Worm (Caenorhabditis elegans) whole organism, L4 larva: ENCODE results near the gene mes-4.
A peak's percentile ranks its signal among the peaks of the same experiment; 100 is the strongest.

ENCODE experiments used
- D1046.2 ChIP-seq: fragments of 200-800 bp; sonication (Bioruptor generic); IDR thresholded peaks from 2 replicates; pipeline ENCODE4 v1.3.6; 2022; ENCODE audit warnings: missing genetic modification characterization, missing compliant biosample characterization
- F26F4.8 ChIP-seq: fragments of 200-800 bp; sonication (Bioruptor generic); conservative IDR thresholded peaks from 2 replicates; pipeline ENCODE4 v1.3.6; 2022; ENCODE audit warnings: missing genetic modification characterization, missing compliant biosample characterization
- F37D6.2 ChIP-seq: sonication (generic microtip); optimal IDR thresholded peaks from 2 replicates; lab custom pipeline; 2016; ENCODE audit warnings: mild to moderate bottlenecking, missing genetic modification characterization, missing compliant biosample characterization
- T20F7.1 ChIP-seq: fragments of 200-800 bp; sonication (Bioruptor generic); optimal IDR thresholded peaks from 2 replicates; lab custom pipeline; 2018; ENCODE audit warnings: mild to moderate bottlenecking, missing genetic modification characterization, missing compliant biosample characterization
- T26A8.4 ChIP-seq: fragments of 200-800 bp; sonication (Bioruptor generic); IDR thresholded peaks from 2 replicates; pipeline ENCODE4 v1.3.6; 2022; ENCODE audit warnings: missing genetic modification characterization, missing compliant biosample characterization
- Y5F2A.4 ChIP-seq: fragments of 200-800 bp; sonication (Bioruptor generic); optimal IDR thresholded peaks from 2 replicates; lab custom pipeline; 2018; ENCODE audit warnings: mild to moderate bottlenecking, missing genetic modification characterization, missing compliant biosample characterization
- Y75B8A.6 ChIP-seq: fragments of 200-800 bp; sonication (Bioruptor generic); IDR thresholded peaks from 2 replicates; pipeline ENCODE4 v1.3.6; 2022; ENCODE audit warnings: missing genetic modification reagents, missing genetic modification characterization, missing compliant biosample characterization
- ZK337.2 ChIP-seq: fragments of 200-800 bp; sonication (Bioruptor generic); IDR thresholded peaks from 2 replicates; pipeline ENCODE4 v1.3.6; 2022; ENCODE audit warnings: missing genetic modification reagents, missing genetic modification characterization, missing compliant biosample characterization
- ZK546.5 ChIP-seq, 2 experiments: sonication (generic microtip); optimal IDR thresholded peaks; 2 replicates each; lab custom pipeline; 2017; ENCODE audit warnings: missing biosample characterization in 2 of 2, missing genetic modification characterization in 2 of 2
- arid-1 ChIP-seq: fragments of 200-800 bp; sonication (Bioruptor generic); conservative IDR thresholded peaks from 2 replicates; pipeline ENCODE4 v1.3.6; 2022; ENCODE audit warnings: missing genetic modification reagents, missing genetic modification characterization, missing compliant biosample characterization
- attf-4 ChIP-seq: sonication (generic microtip); optimal IDR thresholded peaks from 3 replicates; lab custom pipeline; 2017; ENCODE audit warnings: missing biosample characterization, missing genetic modification characterization
- ceh-82 ChIP-seq: sonication (generic microtip); optimal IDR thresholded peaks from 2 replicates; lab custom pipeline; 2017; ENCODE audit warnings: missing biosample characterization, missing genetic modification characterization
- cey-2 ChIP-seq: sonication (generic microtip); optimal IDR thresholded peaks from 3 replicates; lab custom pipeline; 2017; ENCODE audit warnings: missing genetic modification characterization, mild to moderate bottlenecking, missing compliant biosample characterization, antibody characterized with exemption, borderline replicate concordance; ENCODE audit not compliant: insufficient read depth
- daf-16 ChIP-seq, 3 experiments: sonication (generic microtip); optimal IDR thresholded peaks; 2 replicates each; lab custom pipeline; 2016 to 2017; ENCODE audit warnings: missing genetic modification characterization in 3 of 3, missing genetic modification reagents in 3 of 3, mild to moderate bottlenecking in 2 of 3, missing compliant biosample characterization in 2 of 3, missing biosample characterization in 1 of 3, moderate library complexity in 1 of 3
- daf-19 ChIP-seq: fragments of 200-800 bp; sonication (Bioruptor generic); conservative IDR thresholded peaks from 2 replicates; pipeline ENCODE4 v1.3.6; 2022; ENCODE audit warnings: missing genetic modification characterization, missing compliant biosample characterization
- dmd-6 ChIP-seq: fragments of 200-800 bp; sonication (Bioruptor generic); IDR thresholded peaks from 2 replicates; pipeline ENCODE4 v1.3.6; 2022; ENCODE audit warnings: missing genetic modification reagents, missing genetic modification characterization, missing compliant biosample characterization
- dmd-8 ChIP-seq: fragments of 200-800 bp; sonication (Bioruptor generic); IDR thresholded peaks from 2 replicates; pipeline ENCODE4 v1.3.6; 2022; ENCODE audit warnings: missing genetic modification characterization, missing compliant biosample characterization
- dve-1 ChIP-seq: sonication (generic microtip); optimal IDR thresholded peaks from 2 replicates; lab custom pipeline; 2017; ENCODE audit warnings: antibody characterized with exemption, mild to moderate bottlenecking, missing genetic modification characterization, missing compliant biosample characterization; ENCODE audit not compliant: insufficient read depth
- egl-43 ChIP-seq: fragments of 200-800 bp; sonication (Bioruptor generic); IDR thresholded peaks from 2 replicates; pipeline ENCODE4 v1.3.6; 2022; ENCODE audit warnings: missing genetic modification reagents, missing genetic modification characterization, missing compliant biosample characterization
- fkh-10 ChIP-seq: fragments of 150-350 bp; optimal IDR thresholded peaks from 2 replicates; lab custom pipeline; 2014; ENCODE audit warnings: missing biosample characterization, missing genetic modification reagents, missing genetic modification characterization
- gei-8 ChIP-seq: fragments of 200-800 bp; sonication (Bioruptor generic); optimal IDR thresholded peaks from 2 replicates; lab custom pipeline; 2018; ENCODE audit warnings: mild to moderate bottlenecking, missing genetic modification characterization, missing compliant biosample characterization
- hif-1 ChIP-seq, 2 experiments: sonication (generic microtip); optimal IDR thresholded peaks; 2 replicates each; lab custom pipeline; 2016 to 2017; ENCODE audit warnings: missing compliant biosample characterization in 2 of 2, missing genetic modification characterization in 2 of 2, missing genetic modification reagents in 2 of 2, missing genotype in 2 of 2, mild to moderate bottlenecking in 1 of 2
- hlh-11 ChIP-seq: fragments of 200-800 bp; sonication (Bioruptor generic); optimal IDR thresholded peaks from 2 replicates; lab custom pipeline; 2018; ENCODE audit warnings: mild to moderate bottlenecking, missing genetic modification characterization, missing compliant biosample characterization
- lin-29 ChIP-seq: fragments of 200-800 bp; sonication (Bioruptor generic); IDR thresholded peaks from 2 replicates; pipeline ENCODE4 v1.3.6; 2022; ENCODE audit warnings: missing genetic modification reagents, missing genetic modification characterization, missing compliant biosample characterization
- lin-38 ChIP-seq: fragments of 200-800 bp; sonication (Bioruptor generic); IDR thresholded peaks from 2 replicates; pipeline ENCODE4 v1.3.6; 2022; ENCODE audit warnings: missing genetic modification reagents, missing genetic modification characterization, missing compliant biosample characterization
- lir-3 ChIP-seq: sonication (generic microtip); optimal IDR thresholded peaks from 2 replicates; lab custom pipeline; 2016; ENCODE audit warnings: mild to moderate bottlenecking, missing genetic modification characterization, missing compliant biosample characterization
- madf-9 ChIP-seq: fragments of 200-800 bp; sonication (Bioruptor generic); conservative IDR thresholded peaks from 2 replicates; pipeline ENCODE4 v1.3.6; 2022; ENCODE audit warnings: missing genetic modification reagents, missing genetic modification characterization, missing compliant biosample characterization
- mdl-1 ChIP-seq, 2 experiments: fragments of 150-350 bp in 1 of 2; sonication (generic microtip) in 1 of 2; optimal IDR thresholded peaks; 2 replicates each; lab custom pipeline; 2014 to 2017; ENCODE audit warnings: missing biosample characterization in 2 of 2, missing genetic modification characterization in 2 of 2
- mxl-3 ChIP-seq: fragments of 200-800 bp; sonication (Bioruptor generic); optimal IDR thresholded peaks from 2 replicates; lab custom pipeline; 2018; ENCODE audit warnings: mild to moderate bottlenecking, missing genetic modification characterization, missing compliant biosample characterization
- nhr-102 ChIP-seq: sonication (generic microtip); optimal IDR thresholded peaks from 2 replicates; lab custom pipeline; 2016; ENCODE audit warnings: mild to moderate bottlenecking, missing genetic modification characterization, moderate library complexity, missing compliant biosample characterization
- nhr-11 ChIP-seq: fragments of 150-350 bp; optimal IDR thresholded peaks from 2 replicates; lab custom pipeline; 2014; ENCODE audit warnings: missing biosample characterization, missing genetic modification characterization
- nhr-111 ChIP-seq: fragments of 200-800 bp; sonication (Bioruptor generic); optimal IDR thresholded peaks from 2 replicates; lab custom pipeline; 2018; ENCODE audit warnings: mild to moderate bottlenecking, missing genetic modification characterization, missing compliant biosample characterization
- nhr-237 ChIP-seq: sonication (generic microtip); optimal IDR thresholded peaks from 2 replicates; lab custom pipeline; 2017; ENCODE audit warnings: missing biosample characterization, missing genetic modification characterization
- nhr-25 ChIP-seq: sonication (generic microtip); optimal IDR thresholded peaks from 2 replicates; lab custom pipeline; 2017; ENCODE audit warnings: missing genetic modification characterization, mild to moderate bottlenecking, missing compliant biosample characterization, antibody characterized with exemption, moderate library complexity, borderline replicate concordance; ENCODE audit not compliant: insufficient read depth
- nhr-48 ChIP-seq: sonication (generic microtip); optimal IDR thresholded peaks from 2 replicates; lab custom pipeline; 2016; ENCODE audit warnings: mild to moderate bottlenecking, missing genetic modification characterization, missing compliant biosample characterization
- nhr-76 ChIP-seq: fragments of 150-350 bp; optimal IDR thresholded peaks from 2 replicates; lab custom pipeline; 2014; ENCODE audit warnings: missing biosample characterization, missing genetic modification characterization
- rbr-2 ChIP-seq: sonication (generic microtip); optimal IDR thresholded peaks from 2 replicates; lab custom pipeline; 2016; ENCODE audit warnings: missing genotype, missing genetic modification characterization, missing compliant biosample characterization
- skn-1 ChIP-seq: fragments of 150-350 bp; optimal IDR thresholded peaks from 2 replicates; lab custom pipeline; 2014; ENCODE audit warnings: missing biosample characterization, missing genetic modification characterization
- snpc-1.2 ChIP-seq: fragments of 200-800 bp; sonication (Bioruptor generic); IDR thresholded peaks from 2 replicates; pipeline ENCODE4 v1.3.6; 2022; ENCODE audit warnings: missing genetic modification reagents, missing genetic modification characterization, missing compliant biosample characterization
- unc-62 ChIP-seq, 3 experiments: fragments of 150-350 bp in 1 of 3; sonication (generic microtip); optimal IDR thresholded peaks in 2 of 3; peaks in 1 of 3; 1 replicate in 1 of 3; 2 replicates in 2 of 3; lab custom pipeline; 2014 to 2017; ENCODE audit warnings: missing biosample characterization in 3 of 3, missing genetic modification characterization in 3 of 3, missing genetic modification reagents in 3 of 3, missing genotype in 1 of 3
- ztf-7 ChIP-seq: fragments of 150-350 bp; optimal IDR thresholded peaks from 2 replicates; lab custom pipeline; 2014; ENCODE audit warnings: missing biosample characterization, missing genetic modification characterization

mes-4 gene

DNA sequence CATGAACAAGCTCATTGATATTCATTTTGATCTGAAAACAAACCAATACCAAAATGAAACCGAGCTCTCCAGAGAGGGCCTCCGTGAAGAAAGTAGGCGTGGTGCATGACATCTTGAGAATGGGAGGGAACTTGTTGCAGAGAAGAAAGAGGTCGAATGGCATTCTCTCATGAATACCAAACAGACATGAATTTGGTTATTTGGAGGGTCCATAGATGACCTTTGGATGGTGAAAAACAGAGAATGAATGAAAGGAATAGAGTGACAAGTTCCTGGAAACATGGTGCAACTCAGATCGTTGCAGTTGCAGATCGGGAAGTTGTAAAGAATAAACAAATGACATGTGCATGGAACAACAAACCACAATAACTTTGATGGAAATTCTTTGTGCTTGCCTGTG, 39.0 kb upstream of the mes-4 start, which contains the start of gene T10G3.8:
TSS of gene T10G3.8 (minus strand) at position 101 of the 400 bp plus-strand sequence.
- TF ChIP-seq dve-1 (no peak), nhr-48 (tag; lab: Kevin White, UChicago) (no peak), hif-1 (tag; optimal IDR thresholded peaks at IDR 0.05; lab: Kevin White, UChicago) (no peak), ztf-7 (tag; lab: Kevin White, UChicago) (no peak), attf-4 (tag; lab: Kevin White, UChicago) (no peak), madf-9 (GFP tag; lab: Robert Waterston, UW) (no peak), cey-2 (tag; lab: Kevin White, UChicago) (no peak), Y75B8A.6 (GFP tag; lab: Robert Waterston, UW) (no peak)

DNA sequence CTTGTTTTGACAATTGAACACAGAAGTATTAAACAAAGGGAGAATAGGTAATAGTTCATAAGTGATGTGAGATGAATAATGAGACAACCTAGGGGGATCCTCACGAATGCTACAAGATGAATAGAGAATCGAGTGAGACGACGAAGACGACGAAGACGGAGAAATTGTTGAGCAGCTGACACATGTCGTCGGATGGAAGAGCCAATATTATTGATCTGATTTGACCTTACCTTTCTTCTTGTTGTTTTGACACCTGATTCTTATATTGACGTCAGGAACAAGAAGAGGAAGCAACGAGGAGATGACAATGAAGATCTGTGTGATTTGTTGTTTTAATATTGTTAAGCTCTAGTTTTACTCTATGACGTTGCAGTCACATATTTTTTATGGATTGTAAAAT, 36.1 kb upstream of the mes-4 start, which contains the start of gene T10G3.1:
TSS of gene T10G3.1 (minus strand) at position 213 of the 400 bp plus-strand sequence.
- TF ChIP-seq nhr-11 (tag; lab: Kevin White, UChicago), result peak; percentile 49
- no peak for TF ChIP-seq rbr-2
- no peak for TF ChIP-seq D1046.2 (GFP tag; lab: Robert Waterston, UW)
- TF ChIP-seq T26A8.4 (GFP tag; lab: Robert Waterston, UW), result no peak
- TF ChIP-seq nhr-102 (tag; lab: Kevin White, UChicago), result no peak
- no peak for TF ChIP-seq snpc-1.2 (GFP tag; lab: Robert Waterston, UW)
- TF ChIP-seq skn-1 (tag; lab: Kevin White, UChicago), result no peak
- no peak for TF ChIP-seq lir-3 (tag; lab: Kevin White, UChicago)
- no peak for TF ChIP-seq unc-62 (GFP tag; optimal IDR thresholded peaks at IDR 0.05 in 1 of 2; lab: Kevin White, UChicago)
- TF ChIP-seq unc-62 (tag; optimal IDR thresholded peaks at IDR 0.05; lab: Kevin White, UChicago), result no peak
- TF ChIP-seq hlh-11 (tag; lab: Kevin White, UChicago), result no peak
- TF ChIP-seq nhr-25 (tag; lab: Kevin White, UChicago), result no peak
- TF ChIP-seq gei-8 (GFP tag; lab: Kevin White, UChicago), result no peak
- no peak for TF ChIP-seq F37D6.2 (tag; lab: Kevin White, UChicago)
- no peak for TF ChIP-seq ceh-82 (tag; lab: Kevin White, UChicago)
- TF ChIP-seq ZK337.2 (GFP tag; lab: Robert Waterston, UW), result no peak
- no peak for TF ChIP-seq daf-19 (GFP tag; lab: Robert Waterston, UW)
- peak in 1 of 2 experiments; percentile 94 for TF ChIP-seq daf-16 (GFP tag; optimal IDR thresholded peaks at IDR 0.05; lab: Kevin White, UChicago)
- TF ChIP-seq daf-16 (tag; optimal IDR thresholded peaks at IDR 0.05; lab: Kevin White, UChicago), result no peak
- no peak for TF ChIP-seq fkh-10

DNA sequence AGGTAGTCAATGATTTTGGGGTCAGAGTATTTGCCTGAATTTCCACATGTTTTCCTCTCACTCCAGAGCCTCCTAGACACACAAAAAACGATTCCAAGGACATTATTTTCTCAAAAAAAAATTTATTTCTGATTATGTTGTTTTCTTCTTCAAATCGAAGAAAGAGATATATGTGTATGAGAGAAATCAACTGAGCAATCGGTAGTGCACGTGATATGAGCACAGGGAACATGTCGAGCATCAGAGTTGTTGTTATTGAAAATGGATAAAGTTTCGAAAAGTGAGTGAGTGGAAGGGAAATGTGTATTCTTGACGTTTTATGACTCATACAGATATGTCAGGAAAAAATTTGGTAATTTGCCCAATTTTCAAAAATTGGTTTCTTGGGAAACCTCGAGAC, 34.7 kb upstream of the mes-4 start:
- peak; percentile 14 for TF ChIP-seq nhr-11 (tag; lab: Kevin White, UChicago)
- peak in 1 of 2 experiments; percentile 59 for TF ChIP-seq daf-16 (GFP tag; optimal IDR thresholded peaks at IDR 0.05; lab: Kevin White, UChicago)
- TF ChIP-seq daf-16 (tag; optimal IDR thresholded peaks at IDR 0.05; lab: Kevin White, UChicago), result no peak
- no peak for TF ChIP-seq dmd-6 (GFP tag; lab: Robert Waterston, UW)

DNA sequence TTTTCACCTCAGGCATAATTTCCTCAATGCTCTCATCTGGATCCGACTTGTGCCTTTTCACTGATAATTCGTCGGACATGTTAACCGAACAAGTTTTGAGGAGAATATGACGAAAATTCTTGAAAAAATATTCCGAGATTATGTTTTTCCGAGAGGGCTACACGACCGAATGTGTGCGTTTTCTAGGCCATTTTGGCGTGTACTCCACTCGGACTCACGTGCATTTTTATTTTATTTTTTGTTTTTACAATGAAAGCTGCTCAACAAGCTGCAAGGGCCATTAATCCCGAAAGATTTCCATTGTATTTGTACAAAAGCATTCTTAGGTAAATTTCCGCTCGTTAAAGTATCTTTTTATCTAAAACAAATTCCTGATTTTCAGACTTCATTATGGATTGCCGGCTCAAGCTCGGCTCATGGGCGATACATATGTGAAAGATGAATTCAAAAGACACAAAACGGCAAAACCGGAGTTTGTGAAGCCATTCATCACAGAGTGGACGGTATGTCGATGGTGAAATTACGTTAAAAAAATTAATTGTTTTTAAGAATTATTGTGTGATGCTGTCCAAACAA, 30.9 kb upstream of the mes-4 start, which contains the start of the genes F25H9.6 and F25H9.7:
TSS of gene F25H9.6 (minus strand) at position 172 of the 576 bp plus-strand sequence.
TSS of gene F25H9.7 (plus strand) at position 187 of the 576 bp plus-strand sequence.
- peak; percentile 60; the same call in 1 of the 2 replicates for TF ChIP-seq arid-1
- TF ChIP-seq lin-38 (GFP tag; lab: Robert Waterston, UW), result peak; percentile 79
- peak; percentile 93 for TF ChIP-seq dmd-6 (GFP tag; lab: Robert Waterston, UW)
- TF ChIP-seq cey-2 (tag; lab: Kevin White, UChicago), result no peak
- no peak for TF ChIP-seq egl-43 (GFP tag; lab: Robert Waterston, UW)
- peak; percentile 81 for TF ChIP-seq dve-1
- TF ChIP-seq nhr-102 (tag; lab: Kevin White, UChicago), result peak; percentile 48
- TF ChIP-seq mdl-1 (tag; optimal IDR thresholded peaks at IDR 0.05; lab: Kevin White, UChicago), result peak; percentile 72 to 91
- TF ChIP-seq F37D6.2 (tag; lab: Kevin White, UChicago), result peak; percentile 70
- TF ChIP-seq ztf-7 (tag; lab: Kevin White, UChicago), result peak; percentile 65
- TF ChIP-seq nhr-111, result peak; percentile 45
- TF ChIP-seq T20F7.1 (GFP tag; lab: Kevin White, UChicago), result peak; percentile 78
- TF ChIP-seq nhr-11 (tag; lab: Kevin White, UChicago), result peak; percentile 54
- no peak for TF ChIP-seq nhr-237 (tag; lab: Kevin White, UChicago)
- no peak for TF ChIP-seq F26F4.8
- peak; percentile 71 for TF ChIP-seq mxl-3 (GFP tag; lab: Kevin White, UChicago)
- no peak for TF ChIP-seq Y5F2A.4 (GFP tag; lab: Kevin White, UChicago)
- TF ChIP-seq ZK546.5 (tag; optimal IDR thresholded peaks at IDR 0.05; lab: Kevin White, UChicago), result no peak
- no peak for TF ChIP-seq nhr-76 (tag; lab: Kevin White, UChicago)
- no peak for TF ChIP-seq lin-29 (GFP tag; lab: Robert Waterston, UW)
- no peak for TF ChIP-seq ceh-82 (tag; lab: Kevin White, UChicago)
- 0 out of 2 replicates have a peak, but pooled peaks have one; percentile 12 for TF ChIP-seq dmd-8 (GFP tag; lab: Robert Waterston, UW)
